Fruit fly (Drosophila melanogaster) whole organism, embryonic: ENCODE results near the gene vnd.
A peak's percentile ranks its signal among the peaks of the same experiment; 100 is the strongest.

Experiments
- CG11398 ChIP-seq: fragments of 200-800 bp; sonication (Bioruptor generic); optimal IDR thresholded peaks from 2 replicates; lab custom pipeline; 2016; ENCODE audit warnings: missing biosample characterization, missing genetic modification characterization
- CG12391 ChIP-seq: fragments of 200-800 bp; sonication (Bioruptor generic); optimal IDR thresholded peaks from 3 replicates; lab custom pipeline; 2018; ENCODE audit warnings: missing biosample characterization, mild to moderate bottlenecking, missing genetic modification characterization, moderate library complexity
- CG12659 ChIP-seq: fragments of 200-800 bp; sonication (Bioruptor generic); optimal IDR thresholded peaks from 3 replicates; lab custom pipeline; 2017; ENCODE audit warnings: mild to moderate bottlenecking, missing biosample characterization, missing genetic modification reagents, missing genetic modification characterization
- CG13287 ChIP-seq: fragments of 200-800 bp; sonication (Bioruptor generic); IDR thresholded peaks from 2 replicates; pipeline ENCODE4 v1.3.6; 2022; ENCODE audit warnings: missing biosample characterization, missing genetic modification characterization; ENCODE audit not compliant: partially characterized antibody
- CG14710 ChIP-seq: fragments of 200-800 bp; sonication (Bioruptor generic); optimal IDR thresholded peaks from 3 replicates; lab custom pipeline; 2019; ENCODE audit warnings: missing biosample characterization, mild to moderate bottlenecking, missing genetic modification characterization, moderate library complexity
- CG14860 ChIP-seq: fragments of 200-800 bp; sonication (Bioruptor generic); IDR thresholded peaks from 3 replicates; pipeline ENCODE4 v1.3.6; 2022; ENCODE audit warnings: missing biosample characterization, missing genetic modification characterization; ENCODE audit not compliant: partially characterized antibody
- CG1603 ChIP-seq: fragments of 200-800 bp; sonication (Bioruptor generic); optimal IDR thresholded peaks from 2 replicates; lab custom pipeline; 2019; ENCODE audit warnings: missing biosample characterization, mild to moderate bottlenecking, missing genetic modification characterization, moderate library complexity
- CG17361 ChIP-seq: fragments of 200-800 bp; sonication (Bioruptor generic); IDR thresholded peaks from 3 replicates; pipeline ENCODE4 v1.3.6; 2022; ENCODE audit warnings: missing biosample characterization, missing genetic modification characterization
- CG17829 ChIP-seq: fragments of 200-800 bp; optimal IDR thresholded peaks from 2 replicates; lab custom pipeline; 2019; ENCODE audit warnings: missing biosample characterization, mild to moderate bottlenecking, missing genetic modification characterization, moderate library complexity
- CG2678 ChIP-seq: fragments of 200-800 bp; sonication (Bioruptor generic); optimal IDR thresholded peaks from 3 replicates; lab custom pipeline; 2019; ENCODE audit warnings: missing biosample characterization, mild to moderate bottlenecking, missing genetic modification characterization, moderate library complexity
- CG2712 ChIP-seq: fragments of 200-800 bp; optimal IDR thresholded peaks from 3 replicates; lab custom pipeline; 2019; ENCODE audit warnings: missing biosample characterization, mild to moderate bottlenecking, missing genetic modification characterization, moderate library complexity
- CG31441 ChIP-seq: fragments of 200-800 bp; sonication (Bioruptor generic); IDR thresholded peaks from 2 replicates; pipeline ENCODE4 v1.3.6; 2022; ENCODE audit warnings: missing biosample characterization, missing genetic modification characterization
- CG34224 ChIP-seq: fragments of 200-800 bp; sonication (Bioruptor generic); IDR thresholded peaks from 3 replicates; pipeline ENCODE4 v1.3.6; 2022; ENCODE audit warnings: missing biosample characterization, missing genetic modification characterization; ENCODE audit not compliant: partially characterized antibody
- CG4360 ChIP-seq: fragments of 200-800 bp; sonication (Bioruptor generic); IDR thresholded peaks from 2 replicates; pipeline ENCODE4 v1.3.6; 2022; ENCODE audit warnings: missing biosample characterization, missing genetic modification characterization
- CG6791 ChIP-seq: fragments of 200-800 bp; sonication (Bioruptor generic); IDR thresholded peaks from 3 replicates; pipeline ENCODE4 v1.3.6; 2022; ENCODE audit warnings: missing biosample characterization, missing genetic modification characterization; ENCODE audit not compliant: partially characterized antibody
- CG7839 ChIP-seq: fragments of 200-800 bp; sonication (Bioruptor generic); optimal IDR thresholded peaks from 3 replicates; lab custom pipeline; 2018; ENCODE audit warnings: missing biosample characterization, mild to moderate bottlenecking, missing genetic modification characterization, moderate library complexity
- CG7963 ChIP-seq: fragments of 200-800 bp; sonication (Bioruptor generic); IDR thresholded peaks from 3 replicates; pipeline ENCODE4 v1.3.6; 2022; ENCODE audit warnings: missing biosample characterization, missing genetic modification characterization; ENCODE audit not compliant: partially characterized antibody
- CG9727 ChIP-seq: fragments of 200-800 bp; sonication (Bioruptor generic); optimal IDR thresholded peaks from 3 replicates; lab custom pipeline; 2017; ENCODE audit warnings: missing biosample characterization, mild to moderate bottlenecking, missing genetic modification characterization
- Dll ChIP-seq: fragments of 200-800 bp; sonication (Bioruptor generic); IDR thresholded peaks from 4 replicates; pipeline ENCODE4 v1.3.6; 2022; ENCODE audit warnings: missing biosample characterization, missing genetic modification characterization; ENCODE audit not compliant: partially characterized antibody
- Doc3 ChIP-seq: fragments of 200-800 bp; sonication (Bioruptor generic); IDR thresholded peaks from 3 replicates; pipeline ENCODE4 v1.3.6; 2022; ENCODE audit warnings: missing biosample characterization, missing genetic modification characterization; ENCODE audit not compliant: partially characterized antibody
- Dref ChIP-seq: fragments of 200-800 bp; sonication (Bioruptor generic); IDR thresholded peaks from 2 replicates; pipeline ENCODE4 v1.3.6; 2022; ENCODE audit warnings: missing biosample characterization, missing genetic modification characterization
- Fer1 ChIP-seq: fragments of 200-800 bp; sonication (Bioruptor generic); optimal IDR thresholded peaks from 2 replicates; lab custom pipeline; 2017; ENCODE audit warnings: missing biosample characterization, mild to moderate bottlenecking, missing genetic modification characterization
- Lpt ChIP-seq: fragments of >200 bp; optimal IDR thresholded peaks from 2 replicates; lab custom pipeline; 2018; ENCODE audit warnings: missing biosample characterization, missing genetic modification characterization
- Med ChIP-seq: fragments of 200-800 bp; sonication (Bioruptor generic); peaks from one replicate; lab custom pipeline; 2016; ENCODE audit warnings: missing biosample characterization, missing genetic modification characterization, mild to moderate bottlenecking, inconsistent platforms, moderate library complexity
- Nf-YB ChIP-seq: fragments of 200-800 bp; sonication (Bioruptor generic); optimal IDR thresholded peaks from 3 replicates; lab custom pipeline; 2019; ENCODE audit warnings: missing biosample characterization, mild to moderate bottlenecking, missing genetic modification characterization, moderate library complexity
- Sin3A ChIP-seq: fragments of >200 bp; optimal IDR thresholded peaks from 2 replicates; lab custom pipeline; 2018
- Sox100B ChIP-seq: fragments of 200-800 bp; sonication (Bioruptor generic); optimal IDR thresholded peaks from 3 replicates; lab custom pipeline; 2018; ENCODE audit warnings: missing biosample characterization, mild to moderate bottlenecking, missing genetic modification characterization
- YL-1 ChIP-seq: fragments of 200-800 bp; sonication (Bioruptor generic); optimal IDR thresholded peaks from 3 replicates; lab custom pipeline; 2017; ENCODE audit warnings: missing biosample characterization, mild to moderate bottlenecking, missing genetic modification characterization
- amos ChIP-seq: fragments of 200-800 bp; sonication (Bioruptor generic); IDR thresholded peaks from 2 replicates; pipeline ENCODE4 v1.3.6; 2022; ENCODE audit warnings: missing biosample characterization, missing genetic modification characterization; ENCODE audit not compliant: partially characterized antibody
- ato ChIP-seq: fragments of 200-800 bp; sonication (Bioruptor generic); IDR thresholded peaks from 2 replicates; pipeline ENCODE4 v1.3.6; 2022; ENCODE audit warnings: missing biosample characterization, missing genetic modification characterization; ENCODE audit not compliant: partially characterized antibody
- bbx ChIP-seq: fragments of 200-800 bp; sonication (Bioruptor generic); IDR thresholded peaks from 2 replicates; pipeline ENCODE4 v1.3.6; 2022; ENCODE audit warnings: missing biosample characterization, missing genetic modification characterization; ENCODE audit not compliant: partially characterized antibody
- chinmo ChIP-seq: fragments of 200-800 bp; sonication (Bioruptor generic); IDR thresholded peaks from 4 replicates; pipeline ENCODE4 v1.3.6; 2022; ENCODE audit warnings: missing biosample characterization, missing genetic modification characterization; ENCODE audit not compliant: partially characterized antibody
- dpn ChIP-seq, 2 experiments: fragments of 200-800 bp; sonication (Bioruptor generic); optimal IDR thresholded peaks; 3 replicates each; lab custom pipeline; 2016; ENCODE audit warnings: missing biosample characterization in 2 of 2, missing genetic modification characterization in 2 of 2
- dysf ChIP-seq: fragments of 200-800 bp; sonication (Bioruptor generic); IDR thresholded peaks from 3 replicates; pipeline ENCODE4 v1.3.6; 2022; ENCODE audit warnings: missing biosample characterization, missing genetic modification characterization
- hb ChIP-seq: fragments of 200-800 bp; sonication (Bioruptor generic); IDR thresholded peaks from 3 replicates; pipeline ENCODE4 v1.3.6; 2022; ENCODE audit warnings: missing biosample characterization, missing genetic modification characterization; ENCODE audit not compliant: partially characterized antibody
- maf-S ChIP-seq: fragments of 200-800 bp; sonication (Bioruptor generic); optimal IDR thresholded peaks from 2 replicates; lab custom pipeline; 2016; ENCODE audit warnings: missing biosample characterization, missing genetic modification characterization
- nerfin-1 ChIP-seq: fragments of 200-800 bp; sonication (Bioruptor generic); optimal IDR thresholded peaks from 3 replicates; lab custom pipeline; 2019; ENCODE audit warnings: missing biosample characterization, mild to moderate bottlenecking, missing genetic modification characterization, moderate library complexity
- nerfin-2 ChIP-seq: fragments of 200-800 bp; sonication (Bioruptor generic); IDR thresholded peaks from 2 replicates; pipeline ENCODE4 v1.3.6; 2022; ENCODE audit warnings: missing biosample characterization, missing genetic modification characterization; ENCODE audit not compliant: partially characterized antibody
- row ChIP-seq: fragments of 200-800 bp; sonication (Bioruptor generic); IDR thresholded peaks from 3 replicates; pipeline ENCODE4 v1.3.6; 2022; ENCODE audit warnings: missing biosample characterization, missing genetic modification characterization
- schlank ChIP-seq: fragments of 200-800 bp; sonication (Bioruptor generic); optimal IDR thresholded peaks from 2 replicates; lab custom pipeline; 2018; ENCODE audit warnings: missing biosample characterization, mild to moderate bottlenecking, missing genetic modification characterization
- sens ChIP-seq: fragments of 200-800 bp; sonication (Bioruptor generic); peaks from one replicate; lab custom pipeline; 2016; ENCODE audit warnings: missing biosample characterization, missing genetic modification characterization
- sob ChIP-seq: fragments of 200-800 bp; sonication (Bioruptor generic); IDR thresholded peaks from 2 replicates; pipeline ENCODE4 v1.3.6; 2022; ENCODE audit warnings: missing biosample characterization, missing genetic modification characterization
- sug ChIP-seq: fragments of 200-800 bp; optimal IDR thresholded peaks from 2 replicates; lab custom pipeline; 2019; ENCODE audit warnings: missing biosample characterization, mild to moderate bottlenecking, missing genetic modification characterization, moderate library complexity
- tna ChIP-seq: fragments of 200-800 bp; sonication (Bioruptor generic); IDR thresholded peaks from 2 replicates; pipeline ENCODE4 v1.3.6; 2022; ENCODE audit warnings: missing biosample characterization, missing genetic modification characterization; ENCODE audit not compliant: partially characterized antibody
- trem ChIP-seq: fragments of 200-800 bp; optimal IDR thresholded peaks from 3 replicates; lab custom pipeline; 2019; ENCODE audit warnings: missing biosample characterization, mild to moderate bottlenecking, missing genetic modification characterization, moderate library complexity
- trh ChIP-seq: fragments of 200-800 bp; sonication (Bioruptor generic); optimal IDR thresholded peaks from 2 replicates; lab custom pipeline; 2016; ENCODE audit warnings: missing biosample characterization, missing genetic modification characterization
- unc-4 ChIP-seq: fragments of 200-800 bp; sonication (Bioruptor generic); IDR thresholded peaks from 2 replicates; pipeline ENCODE4 v1.3.6; 2022; ENCODE audit warnings: missing biosample characterization, missing genetic modification characterization; ENCODE audit not compliant: partially characterized antibody
- vnd ChIP-seq: fragments of 200-800 bp; sonication (Bioruptor generic); IDR thresholded peaks from 3 replicates; pipeline ENCODE4 v1.3.6; 2022; ENCODE audit warnings: missing biosample characterization, missing genetic modification characterization; ENCODE audit not compliant: partially characterized antibody

vnd gene

DNA sequence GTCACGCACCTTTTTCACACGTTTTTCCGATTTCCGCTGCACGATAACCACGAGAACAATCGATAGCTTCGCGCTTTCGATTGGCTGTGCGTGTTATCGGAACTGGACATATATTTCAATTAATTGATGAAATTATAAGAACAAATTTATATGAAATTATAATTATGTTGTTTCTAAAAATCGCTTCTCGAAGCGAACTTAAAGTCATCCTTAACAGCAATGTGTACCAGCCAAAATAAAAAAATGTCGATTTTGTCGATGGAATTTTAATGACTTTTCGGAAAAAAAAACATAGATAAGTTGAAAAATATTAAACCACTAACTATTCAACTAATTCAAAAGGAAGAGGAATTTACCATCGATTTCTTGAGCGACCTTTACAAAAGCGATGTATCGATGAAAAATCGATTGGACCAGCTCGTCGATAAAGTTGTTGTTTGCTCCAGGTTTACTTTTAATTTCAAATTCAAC lies 43.3 kb downstream of the vnd start, which contains the start of the genes CG13364 and Hinfp (continued):
- TF ChIP-seq unc-4 (GFP tag; lab: Robert Waterston, UW) = peak; percentile 78
- peak; percentile 33 for TF ChIP-seq Med
- no peak for TF ChIP-seq Nf-YB (GFP tag; lab: Kevin White, UChicago)
- TF ChIP-seq chinmo (GFP tag; lab: Robert Waterston, UW) = peak; percentile 80; the same call in 1 of the 4 replicates
- TF ChIP-seq CG9727 (GFP tag; lab: Kevin White, UChicago) = peak; percentile 30
- TF ChIP-seq Lpt (GFP tag; lab: Kevin White, UChicago) = no peak
- peak; percentile 69 for TF ChIP-seq Dref (GFP tag; lab: Robert Waterston, UW)
- peak; percentile 82 for TF ChIP-seq CG14860 (GFP tag; lab: Robert Waterston, UW)
- TF ChIP-seq sob (GFP tag; lab: Robert Waterston, UW) = no peak
- TF ChIP-seq CG2712 = peak; percentile 32
- peak; percentile 39 for TF ChIP-seq CG12659 (GFP tag; lab: Kevin White, UChicago)
- peak; percentile 33 for TF ChIP-seq sug (tag; lab: Kevin White, UChicago)
- no peak for TF ChIP-seq CG11398 (GFP tag; lab: Kevin White, UChicago)
- TF ChIP-seq Doc3 (GFP tag; lab: Robert Waterston, UW) = peak; percentile 67; the same call in 2 of the 3 replicates
- TF ChIP-seq Sin3A (lab: Kevin White, UChicago) = peak; percentile 33
- TF ChIP-seq CG17361 (GFP tag; lab: Robert Waterston, UW) = peak; percentile 37; the same call in 2 of the 3 replicates
- TF ChIP-seq CG6791 = peak; percentile 86
- peak; percentile 5 for TF ChIP-seq Sox100B (GFP tag; lab: Kevin White, UChicago)
- TF ChIP-seq bbx (GFP tag; lab: Robert Waterston, UW) = peak; percentile 82
- peak; percentile 0 for TF ChIP-seq CG7839 (tag; lab: Kevin White, UChicago)
- peak; percentile 39; the same call in 1 of the 2 replicates for TF ChIP-seq CG31441
- TF ChIP-seq nerfin-2 = peak; percentile 89
- peak; percentile 22 for TF ChIP-seq YL-1 (GFP tag; lab: Kevin White, UChicago)
- no peak for TF ChIP-seq CG1603 (tag; lab: Kevin White, UChicago)
- peak; percentile 10 for TF ChIP-seq nerfin-1 (tag; lab: Kevin White, UChicago)
- TF ChIP-seq hb (GFP tag; lab: Robert Waterston, UW) = peak; percentile 84
- TF ChIP-seq Fer1 = peak; percentile 37
- no peak for TF ChIP-seq maf-S (GFP tag; lab: Kevin White, UChicago)
- peak; percentile 75 for TF ChIP-seq CG13287 (GFP tag; lab: Robert Waterston, UW)
- peak; percentile 97 for TF ChIP-seq vnd (GFP tag; lab: Robert Waterston, UW)
- TF ChIP-seq Dll = peak; percentile 84
- TF ChIP-seq row (GFP tag; lab: Robert Waterston, UW) = peak; percentile 23; the same call in 1 of the 3 replicates
- peak; percentile 67 for TF ChIP-seq amos (GFP tag; lab: Robert Waterston, UW)
- TF ChIP-seq trh = no peak
- peak; percentile 79 for TF ChIP-seq CG34224 (GFP tag; lab: Robert Waterston, UW)
- TF ChIP-seq CG4360 (GFP tag; lab: Robert Waterston, UW) = peak; percentile 13; the same call in 1 of the 2 replicates
- TF ChIP-seq ato (GFP tag; lab: Robert Waterston, UW) = peak; percentile 54
- peak; percentile 66 for TF ChIP-seq CG7963
- peak; percentile 6 for TF ChIP-seq CG2678 (tag; lab: Kevin White, UChicago)
- TF ChIP-seq dysf (GFP tag; lab: Robert Waterston, UW) = no peak
- peak; percentile 54 for TF ChIP-seq CG17829 (tag; lab: Kevin White, UChicago)
- peak; percentile 32 for TF ChIP-seq sens
- TF ChIP-seq CG12391 (tag; lab: Kevin White, UChicago) = peak; percentile 39
- no peak for TF ChIP-seq dpn (GFP tag; optimal IDR thresholded peaks at IDR 0.05; lab: Kevin White, UChicago)
- peak; percentile 72 for TF ChIP-seq trem (tag; lab: Kevin White, UChicago)
- TF ChIP-seq tna (GFP tag; lab: Robert Waterston, UW) = peak; percentile 88
- TF ChIP-seq schlank (tag; lab: Kevin White, UChicago) = no peak
- peak; percentile 50 for TF ChIP-seq CG14710 (tag; lab: Kevin White, UChicago)
